Worm (Caenorhabditis elegans): ENCODE results near the gene ric-7.
"Not testable (repeated sequence)": the region's sequence is repeated elsewhere in the genome, so short reads cannot be mapped to it uniquely, and the experiment has no call there.

Gene ric-7

DNA sequence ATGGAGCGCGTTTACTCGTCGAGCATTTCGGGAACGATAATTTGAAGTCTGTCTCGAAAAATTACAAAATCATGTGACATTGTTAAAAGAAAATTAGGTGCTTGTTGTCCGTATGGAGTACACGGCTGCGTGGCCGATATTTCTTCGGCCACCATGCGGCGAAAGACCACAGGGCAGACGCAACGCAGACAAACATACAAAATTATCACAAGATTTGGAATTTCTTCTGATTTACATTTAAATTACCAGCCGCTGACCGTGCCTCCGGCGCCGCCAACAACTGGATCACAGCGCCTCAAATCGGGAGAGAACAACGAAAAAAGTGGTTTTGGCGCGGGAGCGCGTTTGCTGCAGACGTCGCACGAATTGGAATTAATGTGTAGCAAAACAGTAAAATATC lies 49.4 kb upstream of the ric-7 start (continued):
- TF ChIP-seq bed-1 (GFP tag; IDR thresholded peaks at IDR 0.05): peak; percentile 97
- TF ChIP-seq hmg-1.2 (GFP tag; IDR thresholded peaks at IDR 0.05): peak; percentile 96
- TF ChIP-seq cebp-1 (GFP tag; IDR thresholded peaks at IDR 0.05): peak; percentile 87
- TF ChIP-seq cebp-1 (tag; optimal IDR thresholded peaks at IDR 0.05): peak; percentile 87
- peak; percentile 57 to 79 for TF ChIP-seq rec-8 (tag; optimal IDR thresholded peaks at IDR 0.05)
- TF ChIP-seq C17E4.6 (GFP tag; IDR thresholded peaks at IDR 0.05): peak; percentile 85
- TF ChIP-seq lin-35 (GFP tag; optimal IDR thresholded peaks at IDR 0.05): peak in 2 of 3 experiments; percentile 29 to 84
- TF ChIP-seq B0261.1 (tag; optimal IDR thresholded peaks at IDR 0.05): peak; percentile 17
- peak; percentile 67 for TF ChIP-seq madf-8 (GFP tag; conservative IDR thresholded peaks at IDR 0.05)
- peak; percentile 75 for TF ChIP-seq nhr-27 (tag; optimal IDR thresholded peaks at IDR 0.05)
- TF ChIP-seq K11D2.4 (GFP tag; IDR thresholded peaks at IDR 0.05): peak; percentile 97
- peak; percentile 78 for TF ChIP-seq ztf-22 (GFP tag; optimal IDR thresholded peaks at IDR 0.05)
- peak; percentile 85 for TF ChIP-seq tlf-1 (GFP tag; optimal IDR thresholded peaks at IDR 0.05)
- peak; percentile 90 for TF ChIP-seq Y67H2A.10 (GFP tag; conservative IDR thresholded peaks at IDR 0.05)
- peak; percentile 92 for TF ChIP-seq K12H6.12 (tag; optimal IDR thresholded peaks at IDR 0.05)
- peak; percentile 89 for TF ChIP-seq zim-3 (tag; optimal IDR thresholded peaks at IDR 0.05)
- peak; percentile 73 for TF ChIP-seq F52B5.7 (tag; optimal IDR thresholded peaks at IDR 0.05)
- peak; percentile 86 for TF ChIP-seq F22D6.2 (tag; optimal IDR thresholded peaks at IDR 0.05)
- peak; percentile 68 for TF ChIP-seq ceh-79 (tag; optimal IDR thresholded peaks at IDR 0.05)
- peak; percentile 19 for TF ChIP-seq snpc-1.3 (tag; optimal IDR thresholded peaks at IDR 0.05; ENCODE audit: insufficient read depth)
- TF ChIP-seq snpc-4 (GFP tag; optimal IDR thresholded peaks at IDR 0.05): not testable (repeated sequence)
- TF ChIP-seq snpc-4 (tag; optimal IDR thresholded peaks at IDR 0.05): peak in 3 of 4 experiments; percentile 48 to 82 (median 77)
- peak; percentile 72 for TF ChIP-seq F33H1.4 (GFP tag; IDR thresholded peaks at IDR 0.05)
- TF ChIP-seq Y56A3A.18 (GFP tag; IDR thresholded peaks at IDR 0.05): peak; percentile 93
- TF ChIP-seq somi-1 (GFP tag; optimal IDR thresholded peaks at IDR 0.05): peak; percentile 84
- peak; percentile 74 for TF ChIP-seq hsf-1 (GFP tag; IDR thresholded peaks at IDR 0.05)
- TF ChIP-seq cebp-2 (GFP tag; IDR thresholded peaks at IDR 0.05): 0 out of 2 replicates have a peak, but pooled peaks have one; percentile 27
- peak; percentile 91 for TF ChIP-seq ztf-6 (GFP tag; IDR thresholded peaks at IDR 0.05)
- peak; percentile 92 for TF ChIP-seq lin-54 (GFP tag; optimal IDR thresholded peaks at IDR 0.05)
- TF ChIP-seq pbrm-1 (GFP tag; IDR thresholded peaks at IDR 0.05): peak; percentile 95
- 0 out of 2 replicates have a peak, but pooled peaks have one; percentile 13 for TF ChIP-seq ceh-58 (GFP tag; IDR thresholded peaks at IDR 0.05)
- TF ChIP-seq ets-4 (GFP tag; optimal IDR thresholded peaks at IDR 0.05): peak; percentile 41
- TF ChIP-seq lin-26 (GFP tag; IDR thresholded peaks at IDR 0.05): peak; percentile 83
- TF ChIP-seq Y53G8AR.9 (GFP tag; conservative IDR thresholded peaks at IDR 0.05): peak; percentile 97
- TF ChIP-seq sea-2 (GFP tag; IDR thresholded peaks at IDR 0.05): peak; percentile 93
- TF ChIP-seq F57A8.1 (GFP tag; optimal IDR thresholded peaks at IDR 0.05): peak; percentile 34
- TF ChIP-seq ceh-91 (GFP tag; IDR thresholded peaks at IDR 0.05): peak; percentile 77
- peak; percentile 77; the same call in 1 of the 2 replicates for TF ChIP-seq ztf-25 (GFP tag; IDR thresholded peaks at IDR 0.05)
- peak; percentile 94 for TF ChIP-seq ztf-26 (tag; optimal IDR thresholded peaks at IDR 0.05)
- TF ChIP-seq ccch-3 (GFP tag; optimal IDR thresholded peaks at IDR 0.05): peak; percentile 92
- TF ChIP-seq F57C9.4 (tag; optimal IDR thresholded peaks at IDR 0.05): peak; percentile 87
- peak; percentile 97 for TF ChIP-seq lir-1 (GFP tag; conservative IDR thresholded peaks at IDR 0.05)
- TF ChIP-seq repo-1 (tag; optimal IDR thresholded peaks at IDR 0.05): peak; percentile 78
- TF ChIP-seq hmg-20 (GFP tag; IDR thresholded peaks at IDR 0.05): peak; percentile 91
- TF ChIP-seq F10E7.11 (tag; optimal IDR thresholded peaks at IDR 0.05): peak; percentile 47
- peak; percentile 98 for TF ChIP-seq dox-1 (GFP tag; IDR thresholded peaks at IDR 0.05)
- TF ChIP-seq madf-10 (tag; optimal IDR thresholded peaks at IDR 0.05): peak; percentile 88
- TF ChIP-seq tbp1 (GFP tag; optimal IDR thresholded peaks at IDR 0.05): peak; percentile 68

Measured in whole organism, young adult.